Fruit fly (Drosophila melanogaster) whole organism: ENCODE results near the gene CG33784.

ENCODE experiments used
- CG8478 ChIP-seq: fragments of >200 bp; optimal IDR thresholded peaks from 2 replicates; lab custom pipeline; 2018; ENCODE audit warnings: inconsistent platforms
- pan ChIP-seq: fragments of >200 bp; optimal IDR thresholded peaks from 2 replicates; lab custom pipeline; 2017
- psq ChIP-seq: fragments of >200 bp; optimal IDR thresholded peaks from 2 replicates; lab custom pipeline; 2017
- usp ChIP-seq: fragments of >200 bp; optimal IDR thresholded peaks from 2 replicates; lab custom pipeline; 2017; ENCODE audit warnings: missing biosample characterization, missing genetic modification characterization, mixed read lengths

DNA sequence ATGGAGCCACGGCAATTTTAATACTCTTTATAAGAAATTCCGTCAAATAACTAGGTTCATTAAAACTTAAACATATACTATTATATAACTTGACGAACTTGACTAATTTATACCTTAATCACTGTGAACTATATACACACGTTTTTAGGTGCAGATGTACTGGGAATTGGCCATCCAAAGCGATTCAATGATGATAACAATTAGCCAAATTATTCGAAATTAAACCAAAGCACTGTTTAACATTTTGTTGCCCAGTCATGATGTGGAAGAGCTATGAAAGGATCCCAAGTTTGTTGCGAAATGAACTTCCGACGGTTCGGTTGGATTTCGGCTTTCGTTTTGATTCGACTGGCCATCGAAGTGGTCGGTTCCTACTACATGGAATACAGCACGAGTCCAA lies 5.4 kb upstream of the CG33784 start, which contains the start of gene CG33630:
- no peak for TF ChIP-seq usp (GFP tag; lab: Kevin White, UChicago)
- no peak for TF ChIP-seq CG8478 (lab: Kevin White, UChicago)
- TF ChIP-seq pan (lab: Kevin White, UChicago): no peak
- TF ChIP-seq psq (lab: Kevin White, UChicago): no peak
